Worm (Caenorhabditis elegans): ENCODE results near the gene F20B6.4.
A peak's percentile ranks its signal among the peaks of the same experiment; 100 is the strongest.

The F20B6.4 gene

DNA sequence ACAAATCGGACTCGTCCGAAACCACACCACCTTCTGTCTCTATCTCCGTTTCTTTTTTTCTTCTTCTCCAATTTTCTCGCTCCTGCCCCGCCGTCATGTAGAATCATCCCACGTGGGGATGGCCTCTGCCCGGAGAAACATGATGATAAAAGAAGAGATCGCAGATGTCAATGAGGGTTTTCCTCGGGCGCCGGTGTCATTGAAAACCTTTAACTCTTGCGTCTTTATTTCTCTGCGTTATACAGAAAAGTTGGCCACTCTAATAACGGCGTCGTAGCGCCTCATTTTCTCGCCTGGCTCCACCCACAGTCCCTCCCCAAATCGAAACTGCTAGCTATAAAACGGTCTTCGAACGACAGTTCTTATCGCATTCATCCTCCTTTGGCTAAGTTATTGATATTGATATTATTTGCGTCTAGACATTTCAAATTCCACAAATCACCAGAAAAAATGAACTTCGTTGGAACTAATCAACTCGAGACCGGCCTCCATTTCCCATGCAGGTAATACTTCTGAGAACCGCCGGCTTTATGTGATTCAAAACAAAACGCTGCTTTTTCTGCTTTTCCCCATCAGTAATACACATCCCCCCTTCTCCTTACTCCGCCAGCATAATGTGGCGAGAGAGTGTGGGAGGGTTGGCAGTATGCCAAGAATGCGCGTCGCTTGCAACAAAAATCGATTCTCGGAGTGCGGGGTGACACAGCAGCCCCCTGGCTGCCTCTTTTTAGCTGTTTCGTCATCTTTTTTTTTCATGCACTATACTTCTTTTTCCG lies 51.1 kb downstream of the F20B6.4 start (continued):
- TF ChIP-seq elt-3 (tag; optimal IDR thresholded peaks at IDR 0.05): no peak
- peak; percentile 30 for TF ChIP-seq zag-1 (tag; optimal IDR thresholded peaks at IDR 0.05)
- peak; percentile 3 for TF ChIP-seq nhr-10 (tag; optimal IDR thresholded peaks at IDR 0.05)
- peak; percentile 74 for TF ChIP-seq egl-27 (tag; optimal IDR thresholded peaks at IDR 0.05)
- TF ChIP-seq mbf-1 (tag; optimal IDR thresholded peaks at IDR 0.05): no peak
- peak in 1 of 2 experiments; percentile 53 for TF ChIP-seq lsy-2 (tag; optimal IDR thresholded peaks at IDR 0.05)
- no peak for TF ChIP-seq nhr-6 (tag; optimal IDR thresholded peaks at IDR 0.05)
- no peak for TF ChIP-seq blmp-1 (tag; optimal IDR thresholded peaks at IDR 0.05; ENCODE audit: insufficient read depth)
- no peak for TF ChIP-seq alr-1 (tag; optimal IDR thresholded peaks at IDR 0.05)
- TF ChIP-seq elt-1 (tag; optimal IDR thresholded peaks at IDR 0.05): no peak
- no peak for TF ChIP-seq nhr-23 (tag; optimal IDR thresholded peaks at IDR 0.05)
- no peak for TF ChIP-seq dmd-4 (tag; optimal IDR thresholded peaks at IDR 0.05)
- peak; percentile 26 for TF ChIP-seq unc-39 (tag; optimal IDR thresholded peaks at IDR 0.05)
- TF ChIP-seq ceh-16 (tag; optimal IDR thresholded peaks at IDR 0.05): no peak

DNA sequence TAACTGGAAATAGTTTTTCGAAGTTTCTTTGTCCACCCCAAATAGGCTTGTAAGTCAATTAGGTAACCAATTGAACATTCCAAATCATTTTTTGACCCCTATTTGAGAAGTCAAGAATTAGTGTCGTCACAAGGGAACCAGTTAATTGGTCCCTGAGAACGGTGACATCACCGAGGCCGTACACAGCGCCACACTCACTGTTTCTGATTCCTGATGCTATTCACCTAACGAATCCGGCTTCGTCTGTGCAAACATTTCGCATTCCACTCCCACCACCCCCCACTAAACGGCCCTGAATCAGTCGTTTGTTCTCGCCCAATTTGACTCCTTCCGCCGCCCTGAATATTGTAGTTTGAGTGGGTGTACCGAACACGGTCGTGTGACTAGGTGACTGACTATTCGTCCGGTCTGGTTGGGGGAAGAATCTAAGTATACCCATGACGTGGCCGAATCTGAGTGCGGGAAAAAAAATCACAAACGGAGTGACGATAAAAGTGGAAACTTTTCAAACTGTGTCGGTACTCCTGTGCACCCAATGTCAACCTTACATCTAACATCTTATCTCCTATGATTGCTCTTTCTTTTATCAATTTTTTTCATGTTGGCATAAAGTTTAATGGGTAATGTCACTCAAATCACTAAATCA lies 52.1 kb downstream of the F20B6.4 start:
- no peak for TF ChIP-seq ZK546.5 (tag; optimal IDR thresholded peaks at IDR 0.05)
- no peak for TF ChIP-seq lin-39 (tag; optimal IDR thresholded peaks at IDR 0.05)
- TF ChIP-seq ceh-82 (tag; optimal IDR thresholded peaks at IDR 0.05): no peak
- TF ChIP-seq zag-1 (tag; optimal IDR thresholded peaks at IDR 0.05): no peak
- TF ChIP-seq fos-1 (tag; optimal IDR thresholded peaks at IDR 0.05): peak; percentile 30
- TF ChIP-seq nhr-10 (tag; optimal IDR thresholded peaks at IDR 0.05): no peak
- no peak for TF ChIP-seq unc-55 (GFP tag; optimal IDR thresholded peaks at IDR 0.05)
- no peak for TF ChIP-seq alr-1 (tag; optimal IDR thresholded peaks at IDR 0.05)
- peak; percentile 30 for TF ChIP-seq gmeb-1 (tag; optimal IDR thresholded peaks at IDR 0.05)
- TF ChIP-seq elt-1 (tag; optimal IDR thresholded peaks at IDR 0.05): no peak
- TF ChIP-seq nhr-25 (tag; optimal IDR thresholded peaks at IDR 0.05): peak; percentile 75
- no peak for TF ChIP-seq unc-39 (tag; optimal IDR thresholded peaks at IDR 0.05)
- TF ChIP-seq crh-2 (tag; optimal IDR thresholded peaks at IDR 0.05): peak; percentile 26
- TF ChIP-seq lin-13 (GFP tag; optimal IDR thresholded peaks at IDR 0.05): no peak
- TF ChIP-seq nhr-237 (tag; optimal IDR thresholded peaks at IDR 0.05): no peak
- TF ChIP-seq nhr-6 (tag; optimal IDR thresholded peaks at IDR 0.05): no peak
- TF ChIP-seq unc-62 (GFP tag; optimal IDR thresholded peaks at IDR 0.05): no peak
- TF ChIP-seq ceh-16 (tag; optimal IDR thresholded peaks at IDR 0.05): no peak
- peak; percentile 78 for TF ChIP-seq sma-9 (GFP tag; optimal IDR thresholded peaks at IDR 0.05)
- TF ChIP-seq sma-9 (tag; optimal IDR thresholded peaks at IDR 0.05): no peak
- no peak for TF ChIP-seq dmd-4 (tag; optimal IDR thresholded peaks at IDR 0.05)
- peak; percentile 6 for TF ChIP-seq F13H6.1 (tag; optimal IDR thresholded peaks at IDR 0.05)
- no peak for TF ChIP-seq nhr-11 (tag; optimal IDR thresholded peaks at IDR 0.05)
- no peak for TF ChIP-seq mbf-1 (tag; optimal IDR thresholded peaks at IDR 0.05)
- no peak for TF ChIP-seq snpc-4 (tag; optimal IDR thresholded peaks at IDR 0.05)
- peak; percentile 41 for TF ChIP-seq nhr-129 (tag; optimal IDR thresholded peaks at IDR 0.05)
- no peak for TF ChIP-seq aly-2 (tag; optimal IDR thresholded peaks at IDR 0.05)
- TF ChIP-seq nhr-23 (tag; optimal IDR thresholded peaks at IDR 0.05): no peak
- no peak for TF ChIP-seq blmp-1 (tag; optimal IDR thresholded peaks at IDR 0.05; ENCODE audit: insufficient read depth)
- TF ChIP-seq nhr-12 (tag; optimal IDR thresholded peaks at IDR 0.05): no peak
- peak; percentile 48 for TF ChIP-seq sma-3 (GFP tag; optimal IDR thresholded peaks at IDR 0.05)
- no peak for TF ChIP-seq lsy-2 (tag; optimal IDR thresholded peaks at IDR 0.05)
- TF ChIP-seq egl-27 (tag; optimal IDR thresholded peaks at IDR 0.05): no peak
- no peak for TF ChIP-seq ztf-11 (tag; optimal IDR thresholded peaks at IDR 0.05)
- no peak for TF ChIP-seq Y55F3AM.14 (GFP tag; optimal IDR thresholded peaks at IDR 0.05)
- TF ChIP-seq ztf-1 (GFP tag; conservative IDR thresholded peaks at IDR 0.05): no peak
- TF ChIP-seq C34F6.9 (tag; optimal IDR thresholded peaks at IDR 0.05): no peak
- no peak for TF ChIP-seq lin-11 (tag; optimal IDR thresholded peaks at IDR 0.05)
- no peak for TF ChIP-seq elt-3 (tag; optimal IDR thresholded peaks at IDR 0.05)
- no peak for TF ChIP-seq R02D3.7 (tag; optimal IDR thresholded peaks at IDR 0.05)
- no peak for TF ChIP-seq ztf-4 (tag; optimal IDR thresholded peaks at IDR 0.05)
- no peak for TF ChIP-seq nhr-21 (tag; optimal IDR thresholded peaks at IDR 0.05)
- no peak for TF ChIP-seq peb-1 (tag; optimal IDR thresholded peaks at IDR 0.05)
- TF ChIP-seq mab-5 (tag; optimal IDR thresholded peaks at IDR 0.05): no peak
- TF ChIP-seq sem-4 (tag; optimal IDR thresholded peaks at IDR 0.05): no peak
- no peak for TF ChIP-seq skn-1 (tag; optimal IDR thresholded peaks at IDR 0.05)
- no peak for TF ChIP-seq mdl-1 (tag; optimal IDR thresholded peaks at IDR 0.05)
- no peak for TF ChIP-seq ama-1 (optimal IDR thresholded peaks at IDR 0.05)
- no peak for TF ChIP-seq nhr-77 (tag; optimal IDR thresholded peaks at IDR 0.05)

Measured in whole organism, L2 larva.